Worm (Caenorhabditis elegans): ENCODE data around the gene ZK1290.15.

ce11 chrII:7548044-7548443 lies 24.7 kb downstream of the ZK1290.15 start, which contains the start of gene fbxa-224:
- TF ChIP-seq tbx-37 (GFP tag; conservative IDR thresholded peaks at IDR 0.05), result no peak
- no peak for TF ChIP-seq pes-1 (GFP tag; IDR thresholded peaks at IDR 0.05)
- TF ChIP-seq aly-1 (tag; optimal IDR thresholded peaks at IDR 0.05), result no peak
- no peak for TF ChIP-seq flt-1 (GFP tag; IDR thresholded peaks at IDR 0.05)
- no peak for TF ChIP-seq ama-1 (optimal IDR thresholded peaks at IDR 0.05)
- no peak for TF ChIP-seq tbx-11 (GFP tag; IDR thresholded peaks at IDR 0.05)
- TF ChIP-seq hmbx-1 (tag; optimal IDR thresholded peaks at IDR 0.05), result no peak

Measured in whole organism, early embryonic.